Worm (Caenorhabditis elegans): ENCODE results near the gene T22C8.3.

- TF ChIP-seq dao-5 (tag; optimal IDR thresholded peaks at IDR 0.05) (no peak), him-1 (tag; optimal IDR thresholded peaks at IDR 0.05) (no peak)
Observed at ce11 chrII:8641131-8641530, 19.3 kb upstream of the T22C8.3 start, which contains the start of gene D2085.7.

All from whole organism, L4/young adult.